Fruit fly (Drosophila melanogaster) whole organism: ENCODE measurements around the gene RpL37A.

Source experiments
- CG8478 ChIP-seq: fragments of >200 bp; optimal IDR thresholded peaks from 2 replicates; lab custom pipeline; 2018; ENCODE audit warnings: inconsistent platforms
- Dll ChIP-seq: fragments of >200 bp; optimal IDR thresholded peaks from 2 replicates; lab custom pipeline; 2017
- EcR ChIP-seq, 2 experiments: fragments of >200 bp; optimal IDR thresholded peaks; 2 replicates each; lab custom pipeline; 2017; ENCODE audit warnings: missing biosample characterization in 2 of 2, missing genetic modification characterization in 2 of 2, missing genetic modification reagents in 2 of 2
- pan ChIP-seq: fragments of >200 bp; optimal IDR thresholded peaks from 2 replicates; lab custom pipeline; 2017
- psq ChIP-seq: fragments of >200 bp; optimal IDR thresholded peaks from 2 replicates; lab custom pipeline; 2017
- usp ChIP-seq: fragments of >200 bp; optimal IDR thresholded peaks from 2 replicates; lab custom pipeline; 2017; ENCODE audit warnings: missing biosample characterization, missing genetic modification characterization, mixed read lengths

The RpL37A gene

DNA sequence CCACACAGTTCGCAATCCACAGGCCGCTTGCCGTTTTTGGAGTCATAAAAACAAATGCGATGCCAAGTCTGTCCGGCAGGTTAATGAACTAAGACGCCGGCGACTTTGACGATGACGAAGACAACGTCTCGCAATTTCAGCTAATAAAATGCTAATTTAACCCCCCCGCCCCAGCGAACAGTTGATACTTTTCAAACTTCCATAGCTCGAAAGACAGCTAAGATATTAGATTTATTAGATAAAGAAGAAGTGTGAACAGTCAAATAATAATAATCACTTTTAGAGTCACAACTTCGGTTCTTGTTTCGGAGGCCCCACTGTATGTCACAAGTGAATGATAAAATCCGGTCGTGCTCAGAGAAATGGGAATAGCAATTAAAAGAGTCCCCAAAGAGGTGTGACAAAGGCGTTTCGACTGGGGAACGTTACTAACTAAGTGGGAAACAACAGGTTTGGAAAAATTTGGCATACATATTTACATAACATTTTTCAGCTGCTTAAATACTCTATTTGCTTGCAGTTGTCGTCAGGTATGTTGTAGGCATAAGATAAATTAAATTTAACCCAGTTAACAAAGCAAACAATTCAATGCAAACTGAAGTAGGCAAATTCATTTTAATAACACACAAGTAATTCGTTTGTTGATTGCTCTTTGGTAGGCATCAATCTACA is 14.0 kb downstream of the RpL37A start:
- TF ChIP-seq EcR (GFP tag; optimal IDR thresholded peaks at IDR 0.05; lab: Kevin White, UChicago) (peak in 1 of 2 experiments; percentile 18), psq (lab: Kevin White, UChicago) (no peak), usp (GFP tag; lab: Kevin White, UChicago) (no peak), pan (lab: Kevin White, UChicago) (no peak), Dll (no peak), CG8478 (lab: Kevin White, UChicago) (no peak)

DNA sequence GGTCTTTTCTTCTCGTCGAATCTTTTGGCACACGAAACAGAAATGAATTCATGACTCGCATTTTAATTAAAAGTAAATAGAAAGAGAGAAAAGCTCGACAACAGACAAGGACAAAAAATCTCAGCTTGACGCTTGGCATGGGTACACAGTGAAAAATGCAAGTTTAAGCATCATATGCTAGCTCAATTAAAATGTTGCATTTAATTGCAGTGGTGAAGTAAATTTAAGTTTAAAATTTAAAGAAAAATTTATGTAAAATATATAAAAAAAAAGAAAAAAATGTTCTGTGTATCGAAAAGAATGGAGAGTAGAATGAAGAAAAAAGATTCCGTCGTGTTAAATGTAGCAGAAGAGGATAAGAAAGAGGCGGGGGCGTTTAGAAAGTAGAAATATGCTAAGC is 14.8 kb downstream of the RpL37A start:
- TF ChIP-seq psq (lab: Kevin White, UChicago) (no peak), CG8478 (lab: Kevin White, UChicago) (no peak), usp (GFP tag; lab: Kevin White, UChicago) (no peak), pan (lab: Kevin White, UChicago) (no peak), EcR (GFP tag; optimal IDR thresholded peaks at IDR 0.05; lab: Kevin White, UChicago) (no peak), Dll (no peak)

- TF ChIP-seq Dll (no peak), CG8478 (lab: Kevin White, UChicago) (no peak)
Measured at dm6 chr2L:5086905-5087522, 16.3 kb downstream of the RpL37A start.

dm6 chr2L:5088649-5089270 is 18.0 kb downstream of the RpL37A start:
- TF ChIP-seq EcR (GFP tag; optimal IDR thresholded peaks at IDR 0.05; lab: Kevin White, UChicago), result no peak

- TF ChIP-seq psq (lab: Kevin White, UChicago) (no peak), EcR (GFP tag; optimal IDR thresholded peaks at IDR 0.05; lab: Kevin White, UChicago) (no peak), CG8478 (lab: Kevin White, UChicago) (no peak), usp (GFP tag; lab: Kevin White, UChicago) (no peak), Dll (no peak)
Measured at dm6 chr2L:5089642-5090041, 18.9 kb downstream of the RpL37A start.

DNA sequence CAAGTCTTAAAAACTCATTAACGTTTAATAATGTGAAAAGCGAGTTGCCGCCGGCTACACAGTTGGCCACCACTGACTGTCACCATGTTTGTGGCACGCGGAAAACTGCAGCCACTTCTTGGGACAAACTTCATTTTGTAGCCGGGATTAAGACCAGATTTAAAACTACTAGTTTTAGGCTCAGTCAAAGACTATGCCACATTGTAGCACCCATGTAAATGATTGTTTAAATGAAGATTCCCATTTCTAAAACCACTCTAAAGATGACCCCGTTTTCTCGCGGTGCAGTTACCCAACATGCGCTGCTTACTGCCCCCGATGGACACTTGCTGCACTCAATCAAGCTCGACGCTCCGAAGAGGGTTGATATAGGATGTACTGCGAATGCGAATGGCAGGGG is 19.6 kb downstream of the RpL37A start:
- TF ChIP-seq Dll, result no peak
- no peak for TF ChIP-seq psq (lab: Kevin White, UChicago)
- TF ChIP-seq EcR (GFP tag; optimal IDR thresholded peaks at IDR 0.05; lab: Kevin White, UChicago), result no peak
- TF ChIP-seq pan (lab: Kevin White, UChicago), result no peak

- TF ChIP-seq Dll, result no peak
- no peak for TF ChIP-seq CG8478 (lab: Kevin White, UChicago)
- no peak for TF ChIP-seq psq (lab: Kevin White, UChicago)
- TF ChIP-seq pan (lab: Kevin White, UChicago), result no peak
- TF ChIP-seq EcR (GFP tag; optimal IDR thresholded peaks at IDR 0.05; lab: Kevin White, UChicago), result no peak
- TF ChIP-seq usp (GFP tag; lab: Kevin White, UChicago), result no peak
Measured at dm6 chr2L:5092145-5092544, 21.4 kb downstream of the RpL37A start.

DNA sequence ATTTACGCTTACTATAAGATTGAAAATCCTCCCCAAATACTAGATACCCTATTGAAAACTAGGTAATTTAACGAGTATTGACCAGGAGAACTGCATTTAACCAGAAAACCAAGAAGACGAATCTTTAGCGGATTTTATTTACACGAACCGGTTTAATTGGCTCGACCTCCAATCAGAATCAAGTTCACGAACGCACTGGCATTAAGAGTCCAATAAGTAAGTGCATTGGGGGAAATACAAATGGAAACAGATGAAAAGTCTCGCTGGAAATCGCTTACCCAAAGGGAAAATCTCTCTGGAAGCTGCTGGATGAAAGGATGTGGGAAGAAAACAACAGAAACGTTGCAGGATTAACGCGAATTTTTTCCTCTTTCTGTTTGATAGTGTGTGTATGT is 21.8 kb downstream of the RpL37A start:
- TF ChIP-seq pan (lab: Kevin White, UChicago), result no peak
- TF ChIP-seq usp (GFP tag; lab: Kevin White, UChicago), result no peak
- no peak for TF ChIP-seq psq (lab: Kevin White, UChicago)

- TF ChIP-seq CG8478 (lab: Kevin White, UChicago), result peak; percentile 92
- no peak for TF ChIP-seq EcR (GFP tag; optimal IDR thresholded peaks at IDR 0.05; lab: Kevin White, UChicago)
Measured at dm6 chr2L:5092992-5093695, 22.4 kb downstream of the RpL37A start, which contains the start of gene Pgant5. TSS of gene Pgant5 (minus strand) at chr2L:5093592.

- no peak for TF ChIP-seq CG8478 (lab: Kevin White, UChicago)
- TF ChIP-seq psq (lab: Kevin White, UChicago), result no peak
- no peak for TF ChIP-seq usp (GFP tag; lab: Kevin White, UChicago)
- no peak for TF ChIP-seq EcR (GFP tag; optimal IDR thresholded peaks at IDR 0.05; lab: Kevin White, UChicago)
- no peak for TF ChIP-seq Dll
Measured at dm6 chr2L:5093772-5094350, 23.1 kb downstream of the RpL37A start, which contains the start of gene CG5828. TSS of gene CG5828 (plus strand) at chr2L:5093976.

DNA sequence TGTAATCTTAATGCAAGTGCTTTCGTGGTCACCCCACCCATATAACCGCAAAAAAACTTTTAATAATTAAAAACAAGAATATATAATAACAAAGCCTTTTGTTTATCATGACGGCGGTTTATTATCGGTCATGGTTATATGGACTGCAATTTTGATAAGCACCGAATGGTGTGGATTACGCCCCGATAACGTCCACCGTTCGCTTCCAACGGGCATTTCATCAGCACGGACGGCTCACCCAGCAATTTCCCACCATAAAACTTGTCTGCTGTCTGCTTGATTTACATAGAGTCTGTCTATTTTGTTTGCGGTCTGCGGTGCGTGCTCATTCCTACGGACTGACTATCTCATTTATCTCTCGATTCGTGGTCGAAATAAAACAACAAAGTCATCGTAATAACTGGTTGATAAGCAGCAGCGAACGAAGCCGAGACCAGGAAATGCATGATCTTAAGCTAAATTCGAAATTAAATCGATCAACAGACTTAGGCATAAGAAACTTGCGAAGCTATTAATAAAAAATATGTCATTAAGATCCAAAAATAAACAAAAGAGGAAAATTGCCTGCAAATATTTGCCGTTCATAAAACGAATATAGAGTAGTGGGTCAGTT is 24.7 kb downstream of the RpL37A start:
- no peak for TF ChIP-seq CG8478 (lab: Kevin White, UChicago)
- no peak for TF ChIP-seq usp (GFP tag; lab: Kevin White, UChicago)

- TF ChIP-seq EcR (GFP tag; optimal IDR thresholded peaks at IDR 0.05; lab: Kevin White, UChicago), result no peak
- no peak for TF ChIP-seq pan (lab: Kevin White, UChicago)
- no peak for TF ChIP-seq psq (lab: Kevin White, UChicago)
- no peak for TF ChIP-seq usp (GFP tag; lab: Kevin White, UChicago)
- no peak for TF ChIP-seq CG8478 (lab: Kevin White, UChicago)
- no peak for TF ChIP-seq Dll
Measured at dm6 chr2L:5096222-5096621, 25.5 kb downstream of the RpL37A start, which contains the start of gene CG4230. TSS of gene CG4230 (plus strand) at chr2L:5096227.
